Fruit fly (Drosophila melanogaster) whole organism, embryonic: ENCODE measurements around the gene ATP7.

Experiments
- Adf1 ChIP-seq: fragments of 200-800 bp; sonication (Bioruptor generic); IDR thresholded peaks from 2 replicates; pipeline ENCODE4 v1.3.6; 2022; ENCODE audit warnings: missing biosample characterization, missing genetic modification characterization
- Aef1 ChIP-seq: fragments of 200-800 bp; sonication (Bioruptor generic); IDR thresholded peaks from 3 replicates; pipeline ENCODE4 v1.3.6; 2022; ENCODE audit warnings: missing biosample characterization, missing genetic modification characterization
- Antp ChIP-seq: fragments of 200-800 bp; sonication (Bioruptor generic); optimal IDR thresholded peaks from 3 replicates; lab custom pipeline; 2016; ENCODE audit warnings: missing biosample characterization, missing genetic modification characterization
- CG10267 ChIP-seq: fragments of 200-800 bp; sonication (Bioruptor generic); optimal IDR thresholded peaks from 2 replicates; lab custom pipeline; 2018; ENCODE audit warnings: missing biosample characterization, mild to moderate bottlenecking, missing genetic modification characterization, moderate library complexity
- CG11504 ChIP-seq: fragments of 200-800 bp; sonication (Bioruptor generic); optimal IDR thresholded peaks from 3 replicates; lab custom pipeline; 2019; ENCODE audit warnings: missing biosample characterization, mild to moderate bottlenecking, missing genetic modification characterization, moderate library complexity
- CG11560 ChIP-seq: fragments of 200-800 bp; sonication (Bioruptor generic); IDR thresholded peaks from 3 replicates; pipeline ENCODE4 v1.3.6; 2022; ENCODE audit warnings: missing biosample characterization, missing genetic modification characterization
- CG13296 ChIP-seq: fragments of 200-800 bp; sonication (Bioruptor generic); optimal IDR thresholded peaks from 3 replicates; lab custom pipeline; 2018; ENCODE audit warnings: missing biosample characterization, mild to moderate bottlenecking, missing genetic modification characterization
- CG13424 ChIP-seq: fragments of 200-800 bp; sonication (Bioruptor generic); optimal IDR thresholded peaks from 2 replicates; lab custom pipeline; 2019; ENCODE audit warnings: missing biosample characterization, mild to moderate bottlenecking, missing genetic modification characterization, moderate library complexity
- CG14014 ChIP-seq: fragments of 200-800 bp; sonication (Bioruptor generic); IDR thresholded peaks from 2 replicates; pipeline ENCODE4 v1.3.6; 2022; ENCODE audit warnings: missing biosample characterization, missing genetic modification characterization
- CG14710 ChIP-seq: fragments of 200-800 bp; sonication (Bioruptor generic); optimal IDR thresholded peaks from 3 replicates; lab custom pipeline; 2019; ENCODE audit warnings: missing biosample characterization, mild to moderate bottlenecking, missing genetic modification characterization, moderate library complexity
- CG1603 ChIP-seq: fragments of 200-800 bp; sonication (Bioruptor generic); optimal IDR thresholded peaks from 2 replicates; lab custom pipeline; 2019; ENCODE audit warnings: missing biosample characterization, mild to moderate bottlenecking, missing genetic modification characterization, moderate library complexity
- CG2116 ChIP-seq: fragments of 200-800 bp; sonication (Bioruptor generic); optimal IDR thresholded peaks from 3 replicates; lab custom pipeline; 2018; ENCODE audit warnings: missing biosample characterization, mild to moderate bottlenecking, missing genetic modification characterization
- CG31365 ChIP-seq: fragments of 200-800 bp; sonication (Bioruptor generic); optimal IDR thresholded peaks from 2 replicates; lab custom pipeline; 2018; ENCODE audit warnings: missing biosample characterization, mild to moderate bottlenecking, missing genetic modification characterization
- CG33557 ChIP-seq: fragments of 200-800 bp; sonication (Bioruptor generic); optimal IDR thresholded peaks from 2 replicates; lab custom pipeline; 2019; ENCODE audit warnings: missing biosample characterization, mild to moderate bottlenecking, missing genetic modification characterization, moderate library complexity
- CG34422 ChIP-seq: fragments of 200-800 bp; sonication (Bioruptor generic); IDR thresholded peaks from 3 replicates; pipeline ENCODE4 v1.3.6; 2022; ENCODE audit warnings: missing biosample characterization, missing genetic modification characterization
- CG4282 ChIP-seq: fragments of 200-800 bp; sonication (Bioruptor generic); optimal IDR thresholded peaks from 2 replicates; lab custom pipeline; 2016; ENCODE audit warnings: missing biosample characterization, missing genetic modification characterization
- CG5180 ChIP-seq: fragments of 200-800 bp; sonication (Bioruptor generic); optimal IDR thresholded peaks from 3 replicates; lab custom pipeline; 2017; ENCODE audit warnings: missing biosample characterization, missing genetic modification characterization, mild to moderate bottlenecking, moderate library complexity, missing genetic modification reagents
- CG5953 ChIP-seq: fragments of 200-800 bp; sonication (Bioruptor generic); IDR thresholded peaks from 2 replicates; pipeline ENCODE4 v1.3.6; 2022; ENCODE audit warnings: missing biosample characterization, missing genetic modification characterization
- CG6175 ChIP-seq: fragments of 200-800 bp; sonication (Bioruptor generic); IDR thresholded peaks from 3 replicates; pipeline ENCODE4 v1.3.6; 2022; ENCODE audit warnings: missing biosample characterization, missing genetic modification characterization
- CG7786 ChIP-seq: fragments of 200-800 bp; sonication (Bioruptor generic); optimal IDR thresholded peaks from 2 replicates; lab custom pipeline; 2016; ENCODE audit warnings: missing biosample characterization, missing genetic modification characterization
- Drgx ChIP-seq: fragments of 200-800 bp; sonication (Bioruptor generic); IDR thresholded peaks from 2 replicates; pipeline ENCODE4 v1.3.6; 2022; ENCODE audit warnings: missing biosample characterization, missing genetic modification characterization
- Fer1 ChIP-seq: fragments of 200-800 bp; sonication (Bioruptor generic); optimal IDR thresholded peaks from 2 replicates; lab custom pipeline; 2017; ENCODE audit warnings: missing biosample characterization, mild to moderate bottlenecking, missing genetic modification characterization
- H15 ChIP-seq: fragments of 200-800 bp; sonication (Bioruptor generic); IDR thresholded peaks from 3 replicates; pipeline ENCODE4 v1.3.6; 2022; ENCODE audit warnings: missing biosample characterization, missing genetic modification characterization
- H2.0 ChIP-seq: fragments of 200-800 bp; sonication (Bioruptor generic); IDR thresholded peaks from 2 replicates; pipeline ENCODE4 v1.3.6; 2022; ENCODE audit warnings: missing biosample characterization, missing genetic modification characterization
- Hsf ChIP-seq: fragments of 200-800 bp; sonication (Bioruptor generic); optimal IDR thresholded peaks from 3 replicates; lab custom pipeline; 2016; ENCODE audit warnings: missing biosample characterization, missing genetic modification characterization
- NFAT ChIP-seq: fragments of 200-800 bp; sonication (Bioruptor generic); IDR thresholded peaks from 2 replicates; pipeline ENCODE4 v1.3.6; 2022; ENCODE audit warnings: missing biosample characterization, missing genetic modification characterization
- Nf-YB ChIP-seq: fragments of 200-800 bp; sonication (Bioruptor generic); optimal IDR thresholded peaks from 3 replicates; lab custom pipeline; 2019; ENCODE audit warnings: missing biosample characterization, mild to moderate bottlenecking, missing genetic modification characterization, moderate library complexity
- Nf-YC ChIP-seq: fragments of 200-800 bp; optimal IDR thresholded peaks from 3 replicates; lab custom pipeline; 2019; ENCODE audit warnings: missing biosample characterization, mild to moderate bottlenecking, missing genetic modification characterization, moderate library complexity
- Oaz ChIP-seq: fragments of 200-800 bp; sonication (Bioruptor generic); IDR thresholded peaks from 2 replicates; pipeline ENCODE4 v1.3.6; 2022; ENCODE audit warnings: missing biosample characterization, missing genetic modification characterization
- Pdp1 ChIP-seq, 2 experiments: fragments of 200-800 bp; sonication (Bioruptor generic); optimal IDR thresholded peaks; 3 replicates each; lab custom pipeline; 2016; ENCODE audit warnings: missing biosample characterization in 2 of 2, missing genetic modification characterization in 2 of 2, mild to moderate bottlenecking in 1 of 2, moderate library complexity in 1 of 2
- Ravus ChIP-seq: fragments of 200-800 bp; sonication (Bioruptor generic); IDR thresholded peaks from 2 replicates; pipeline ENCODE4 v1.3.6; 2022; ENCODE audit warnings: missing biosample characterization, missing genetic modification characterization
- Sox100B ChIP-seq: fragments of 200-800 bp; sonication (Bioruptor generic); optimal IDR thresholded peaks from 3 replicates; lab custom pipeline; 2018; ENCODE audit warnings: missing biosample characterization, mild to moderate bottlenecking, missing genetic modification characterization
- amos ChIP-seq: fragments of 200-800 bp; sonication (Bioruptor generic); IDR thresholded peaks from 2 replicates; pipeline ENCODE4 v1.3.6; 2022; ENCODE audit warnings: missing biosample characterization, missing genetic modification characterization; ENCODE audit not compliant: partially characterized antibody
- ase ChIP-seq: fragments of 200-800 bp; sonication (Bioruptor generic); IDR thresholded peaks from 3 replicates; pipeline ENCODE4 v1.3.6; 2022; ENCODE audit warnings: missing biosample characterization, missing genetic modification characterization
- bcd ChIP-seq: fragments of 200-800 bp; sonication (Bioruptor generic); optimal IDR thresholded peaks from 2 replicates; lab custom pipeline; 2017; ENCODE audit warnings: missing biosample characterization, mild to moderate bottlenecking, missing genetic modification characterization
- her ChIP-seq: fragments of 200-800 bp; sonication (Bioruptor generic); optimal IDR thresholded peaks from 2 replicates; lab custom pipeline; 2016; ENCODE audit warnings: missing biosample characterization, missing genetic modification characterization
- ind ChIP-seq: fragments of 200-800 bp; sonication (Bioruptor generic); optimal IDR thresholded peaks from 3 replicates; lab custom pipeline; 2016; ENCODE audit warnings: missing biosample characterization, missing genetic modification characterization
- insv ChIP-seq, 2 experiments: fragments of 200-800 bp; sonication (Bioruptor generic); optimal IDR thresholded peaks; 3 replicates each; lab custom pipeline; 2016 to 2018; ENCODE audit warnings: missing biosample characterization in 2 of 2, missing genetic modification characterization in 2 of 2
- kah ChIP-seq: fragments of 200-800 bp; sonication (Bioruptor generic); optimal IDR thresholded peaks from 2 replicates; lab custom pipeline; 2018; ENCODE audit warnings: missing biosample characterization, mild to moderate bottlenecking, missing genetic modification characterization
- lab ChIP-seq: fragments of 200-800 bp; sonication (Bioruptor generic); optimal IDR thresholded peaks from 3 replicates; lab custom pipeline; 2017; ENCODE audit warnings: missing biosample characterization, missing genetic modification characterization, mild to moderate bottlenecking, moderate library complexity, missing genetic modification reagents
- lbe ChIP-seq: fragments of 200-800 bp; sonication (Bioruptor generic); optimal IDR thresholded peaks from 2 replicates; lab custom pipeline; 2016; ENCODE audit warnings: missing biosample characterization, mild to moderate bottlenecking, missing genetic modification characterization
- ranshi ChIP-seq: fragments of 200-800 bp; sonication (Bioruptor generic); IDR thresholded peaks from 2 replicates; pipeline ENCODE4 v1.3.6; 2022; ENCODE audit warnings: missing biosample characterization, missing genetic modification characterization
- run ChIP-seq: fragments of 200-800 bp; sonication (Bioruptor generic); optimal IDR thresholded peaks from 3 replicates; lab custom pipeline; 2018; ENCODE audit warnings: missing biosample characterization, mild to moderate bottlenecking, missing genetic modification characterization
- sc ChIP-seq, 3 experiments: fragments of >200 bp in 2 of 3; fragments of 200-800 bp in 1 of 3; sonication (Bioruptor generic) in 1 of 3; optimal IDR thresholded peaks; 2 replicates in 2 of 3; 3 replicates in 1 of 3; lab custom pipeline; 2017; ENCODE audit warnings: mild to moderate bottlenecking in 1 of 3, missing biosample characterization in 1 of 3, missing genetic modification characterization in 1 of 3, missing genetic modification reagents in 1 of 3
- schlank ChIP-seq: fragments of 200-800 bp; sonication (Bioruptor generic); optimal IDR thresholded peaks from 2 replicates; lab custom pipeline; 2018; ENCODE audit warnings: missing biosample characterization, mild to moderate bottlenecking, missing genetic modification characterization
- sisA ChIP-seq: fragments of 200-800 bp; sonication (Bioruptor generic); IDR thresholded peaks from 2 replicates; pipeline ENCODE4 v1.3.6; 2022; ENCODE audit warnings: missing biosample characterization, missing genetic modification characterization
- slbo ChIP-seq: fragments of 200-800 bp; sonication (Bioruptor generic); IDR thresholded peaks from 2 replicates; pipeline ENCODE4 v1.3.6; 2022; ENCODE audit warnings: missing biosample characterization, missing genetic modification characterization
- tgo ChIP-seq: fragments of 200-800 bp; sonication (Bioruptor generic); IDR thresholded peaks from 3 replicates; pipeline ENCODE4 v1.3.6; 2022; ENCODE audit warnings: missing biosample characterization, missing genetic modification characterization
- zfh1 ChIP-seq: fragments of 200-800 bp; sonication (Bioruptor generic); IDR thresholded peaks from 3 replicates; pipeline ENCODE4 v1.3.6; 2022; ENCODE audit warnings: missing biosample characterization, missing genetic modification characterization

The ATP7 gene

dm6 chrX:11846049-11846718 is 8.6 kb upstream of the ATP7 start, which contains the start of gene CG15740 (continued):
- TF ChIP-seq ranshi (GFP tag; lab: Robert Waterston, UW) (peak; percentile 39; the same call in 1 of the 2 replicates), CG34422 (GFP tag; lab: Robert Waterston, UW) (peak; percentile 51; the same call in 1 of the 3 replicates), Nf-YC (tag; lab: Kevin White, UChicago) (no peak), H15 (GFP tag; lab: Robert Waterston, UW) (peak; percentile 61; the same call in 1 of the 3 replicates), amos (GFP tag; lab: Robert Waterston, UW) (no peak), zfh1 (peak; percentile 43; the same call in 1 of the 3 replicates), Pdp1 (GFP tag; optimal IDR thresholded peaks at IDR 0.05; lab: Kevin White, UChicago) (peak in 1 of 2 experiments; percentile 33), lab (GFP tag; lab: Kevin White, UChicago) (peak; percentile 12), CG2116 (GFP tag; lab: Kevin White, UChicago) (no peak), CG33557 (GFP tag; lab: Kevin White, UChicago) (no peak), schlank (tag; lab: Kevin White, UChicago) (no peak), CG4282 (GFP tag; lab: Kevin White, UChicago) (no peak), CG5180 (GFP tag; lab: Kevin White, UChicago) (peak; percentile 12), Drgx (no peak), CG10267 (tag; lab: Kevin White, UChicago) (no peak), CG5953 (GFP tag; lab: Robert Waterston, UW) (peak; percentile 33; the same call in 1 of the 2 replicates), Nf-YB (GFP tag; lab: Kevin White, UChicago) (no peak), CG7786 (no peak), slbo (GFP tag; lab: Robert Waterston, UW) (peak; percentile 53), Adf1 (GFP tag; lab: Robert Waterston, UW) (no peak), her (GFP tag; lab: Kevin White, UChicago) (no peak), bcd (peak; percentile 41), CG11560 (tag; lab: Robert Waterston, UW) (no peak), NFAT (GFP tag; lab: Robert Waterston, UW) (no peak), CG14710 (tag; lab: Kevin White, UChicago) (no peak), CG1603 (tag; lab: Kevin White, UChicago) (peak; percentile 38), tgo (GFP tag; lab: Robert Waterston, UW) (peak; percentile 45; the same call in 2 of the 3 replicates), insv (GFP tag; optimal IDR thresholded peaks at IDR 0.05; lab: Kevin White, UChicago) (no peak), lbe (GFP tag; lab: Kevin White, UChicago) (no peak), CG11504 (tag; lab: Kevin White, UChicago) (peak; percentile 73), CG14014 (GFP tag; lab: Robert Waterston, UW) (peak; percentile 25; the same call in 1 of the 2 replicates), CG13424 (tag; lab: Kevin White, UChicago) (peak; percentile 38), sisA (GFP tag; lab: Robert Waterston, UW) (peak; percentile 71), kah (GFP tag; lab: Kevin White, UChicago) (no peak), Hsf (GFP tag; lab: Kevin White, UChicago) (peak; percentile 23), CG13296 (GFP tag; lab: Kevin White, UChicago) (peak; percentile 17), H2.0 (GFP tag; lab: Robert Waterston, UW) (peak; percentile 44; the same call in 1 of the 2 replicates), Antp (GFP tag; lab: Kevin White, UChicago) (peak; percentile 40), sc (optimal IDR thresholded peaks at IDR 0.05; lab: Kevin White, UChicago) (no peak), sc (GFP tag; optimal IDR thresholded peaks at IDR 0.05; lab: Kevin White, UChicago) (no peak), Sox100B (GFP tag; lab: Kevin White, UChicago) (peak; percentile 58), Oaz (GFP tag; lab: Robert Waterston, UW) (0 out of 2 replicates have a peak, but pooled peaks have one; percentile 29), CG31365 (tag; lab: Kevin White, UChicago) (no peak), Aef1 (GFP tag; lab: Robert Waterston, UW) (peak; percentile 63), ase (GFP tag; lab: Robert Waterston, UW) (0 out of 3 replicates have a peak, but pooled peaks have one; percentile 42), Ravus (GFP tag; lab: Robert Waterston, UW) (no peak; the same call in 1 of the 2 replicates), CG6175 (GFP tag; lab: Robert Waterston, UW) (no peak), Fer1 (GFP tag; lab: Kevin White, UChicago) (peak; percentile 10), run (tag; lab: Kevin White, UChicago) (no peak), ind (GFP tag; lab: Kevin White, UChicago) (peak; percentile 23)
